Fruit fly (Drosophila melanogaster) whole organism, embryonic: Measurements from ENCODE around the gene wfs1.

Source experiments
- CG11695 ChIP-seq: fragments of 200-800 bp; sonication (Bioruptor generic); IDR thresholded peaks from 3 replicates; pipeline ENCODE4 v1.3.6; 2022; ENCODE audit warnings: missing biosample characterization, missing genetic modification characterization
- CG13123 ChIP-seq: fragments of 200-800 bp; sonication (Bioruptor generic); optimal IDR thresholded peaks from 2 replicates; lab custom pipeline; 2016; ENCODE audit warnings: missing biosample characterization, missing genetic modification characterization
- CG6254 ChIP-seq: fragments of 200-800 bp; sonication (Bioruptor generic); optimal IDR thresholded peaks from 3 replicates; lab custom pipeline; 2017; ENCODE audit warnings: mild to moderate bottlenecking, missing biosample characterization, missing genetic modification reagents, missing genetic modification characterization
- NK7.1 ChIP-seq: fragments of 200-800 bp; sonication (Bioruptor generic); optimal IDR thresholded peaks from 3 replicates; lab custom pipeline; 2016; ENCODE audit warnings: missing biosample characterization, missing genetic modification characterization
- Sry-δ ChIP-seq: fragments of 200-800 bp; sonication (Bioruptor generic); optimal IDR thresholded peaks from 2 replicates; lab custom pipeline; 2016; ENCODE audit warnings: missing biosample characterization, missing genetic modification characterization
- croc ChIP-seq: fragments of 200-800 bp; sonication (Bioruptor generic); conservative IDR thresholded peaks from 3 replicates; pipeline ENCODE4 v1.3.6; 2022; ENCODE audit warnings: missing biosample characterization, missing genetic modification characterization
- pan ChIP-seq, 4 experiments: fragments of >200 bp in 3 of 4; fragments of 200-800 bp in 1 of 4; sonication (Bioruptor generic) in 1 of 4; optimal IDR thresholded peaks in 3 of 4; IDR thresholded peaks in 1 of 4; 2 replicates each; pipeline versions ENCODE4 v1.3.6 to Lab custom; 2017 to 2022; ENCODE audit warnings: missing biosample characterization in 2 of 4, missing genetic modification characterization in 2 of 4, mixed read lengths in 1 of 4

DNA sequence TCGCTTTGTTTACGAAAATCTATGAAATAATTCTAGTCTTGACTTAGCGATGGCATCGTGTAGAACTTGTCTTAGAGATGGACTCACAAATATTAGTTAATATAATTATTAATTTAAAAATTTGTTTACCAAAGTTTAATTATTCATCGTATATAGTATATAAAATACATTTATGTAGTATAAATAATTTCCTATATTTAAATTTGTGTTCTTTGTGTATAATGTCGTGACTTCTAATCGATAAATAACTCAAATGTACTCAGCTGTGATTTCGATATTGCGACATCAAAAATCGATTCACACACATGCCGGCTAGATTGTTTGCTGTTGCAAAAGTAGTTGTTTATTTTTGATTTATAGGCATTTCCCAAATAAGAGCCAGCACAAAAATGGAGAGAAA, at the start of gene wfs1, which contains the start of gene Nup133:
- TF ChIP-seq NK7.1 (no peak), Sry-δ (GFP tag; lab: Kevin White, UChicago) (peak; percentile 72), CG6254 (GFP tag; lab: Kevin White, UChicago) (no peak), pan (optimal IDR thresholded peaks at IDR 0.05; lab: Kevin White, UChicago) (no peak), pan (GFP tag; optimal IDR thresholded peaks at IDR 0.05 in 1 of 2, IDR thresholded peaks at IDR 0.05 in 1 of 2) (peak in 1 of 2 experiments; percentile 70), croc (GFP tag; lab: Robert Waterston, UW) (peak; percentile 13; the same call in 1 of the 3 replicates), CG13123 (peak; percentile 76), CG11695 (GFP tag; lab: Robert Waterston, UW) (peak; percentile 75; the same call in 2 of the 3 replicates)
